Fruit fly (Drosophila melanogaster): ENCODE data around the gene Cpr100A.

Gene Cpr100A

dm6 chr3R:30859901-30860560 lies 7.3 kb upstream of the Cpr100A start (continued):
- TF ChIP-seq CG9727 (GFP tag; optimal IDR thresholded peaks at IDR 0.05) = peak; percentile 25
- TF ChIP-seq slp2 (GFP tag; optimal IDR thresholded peaks at IDR 0.05) = no peak
- TF ChIP-seq CG12155 (GFP tag; optimal IDR thresholded peaks at IDR 0.05) = no peak
- TF ChIP-seq CG16815 (GFP tag; optimal IDR thresholded peaks at IDR 0.05) = no peak
- TF ChIP-seq CG17912 (GFP tag; optimal IDR thresholded peaks at IDR 0.05) = no peak
- TF ChIP-seq MBD-R2 (GFP tag; IDR thresholded peaks at IDR 0.05) = no peak
- no peak for TF ChIP-seq Dref (GFP tag; IDR thresholded peaks at IDR 0.05)
- TF ChIP-seq CG12219 (GFP tag; optimal IDR thresholded peaks at IDR 0.05) = no peak
- TF ChIP-seq CG11723 (GFP tag; optimal IDR thresholded peaks at IDR 0.05) = no peak
- TF ChIP-seq dm (GFP tag; optimal IDR thresholded peaks at IDR 0.05) = no peak
- no peak for TF ChIP-seq CG4360 (GFP tag; IDR thresholded peaks at IDR 0.05)
- TF ChIP-seq Fer1 (GFP tag; optimal IDR thresholded peaks at IDR 0.05) = no peak
- no peak for TF ChIP-seq CG6854 (GFP tag; optimal IDR thresholded peaks at IDR 0.05)
- no peak for TF ChIP-seq zen (tag; optimal IDR thresholded peaks at IDR 0.05)
- TF ChIP-seq otp (GFP tag; IDR thresholded peaks at IDR 0.05) = no peak
- no peak for TF ChIP-seq CG11247 (GFP tag; IDR thresholded peaks at IDR 0.05)
- no peak for TF ChIP-seq CG10366 (GFP tag; IDR thresholded peaks at IDR 0.05)
- no peak for TF ChIP-seq pros (GFP tag; optimal IDR thresholded peaks at IDR 0.05)
- TF ChIP-seq CG4328 (GFP tag; optimal IDR thresholded peaks at IDR 0.05) = no peak
- no peak for TF ChIP-seq CG32772 (GFP tag; IDR thresholded peaks at IDR 0.05)
- TF ChIP-seq zfh2 (GFP tag; optimal IDR thresholded peaks at IDR 0.05) = no peak
- TF ChIP-seq B-H1 (GFP tag; IDR thresholded peaks at IDR 0.05) = no peak

- TF ChIP-seq pros (GFP tag; optimal IDR thresholded peaks at IDR 0.05) = peak; percentile 19
- peak; percentile 74 for TF ChIP-seq nerfin-1 (tag; optimal IDR thresholded peaks at IDR 0.05)
- TF ChIP-seq onecut (GFP tag; IDR thresholded peaks at IDR 0.05) = 0 out of 2 replicates have a peak, but pooled peaks have one; percentile 3
- TF ChIP-seq gcm2 (GFP tag; optimal IDR thresholded peaks at IDR 0.05) = no peak
- TF ChIP-seq dysf (GFP tag; IDR thresholded peaks at IDR 0.05) = no peak
- TF ChIP-seq Awh (GFP tag; IDR thresholded peaks at IDR 0.05) = no peak
- peak; percentile 37 for TF ChIP-seq Nf-YB (GFP tag; optimal IDR thresholded peaks at IDR 0.05)
- no peak for TF ChIP-seq ewg (GFP tag; optimal IDR thresholded peaks at IDR 0.05)
- peak; percentile 46 for TF ChIP-seq Med (GFP tag)
- 0 out of 4 replicates have a peak, but pooled peaks have one; percentile 13 for TF ChIP-seq chinmo (GFP tag; IDR thresholded peaks at IDR 0.05; ENCODE audit: partially characterized antibody)
- peak; percentile 2 for TF ChIP-seq Hey (tag; optimal IDR thresholded peaks at IDR 0.05)
- TF ChIP-seq inv (GFP tag; IDR thresholded peaks at IDR 0.05; ENCODE audit: partially characterized antibody) = no peak
- TF ChIP-seq row (GFP tag; IDR thresholded peaks at IDR 0.05) = 0 out of 3 replicates have a peak, but pooled peaks have one; percentile 18
- peak; percentile 13 for TF ChIP-seq sens (GFP tag)
- peak; percentile 29 for TF ChIP-seq oc (tag; optimal IDR thresholded peaks at IDR 0.05)
- TF ChIP-seq CG10274 (GFP tag; optimal IDR thresholded peaks at IDR 0.05) = peak; percentile 93
- no peak for TF ChIP-seq CG10654 (GFP tag; optimal IDR thresholded peaks at IDR 0.05)
Measured at dm6 chr3R:30860561-30860928, 6.8 kb upstream of the Cpr100A start.

- peak; percentile 44 for TF ChIP-seq CG15269 (tag; optimal IDR thresholded peaks at IDR 0.05)
- TF ChIP-seq CG2678 (tag; optimal IDR thresholded peaks at IDR 0.05) = peak; percentile 25
- TF ChIP-seq CG32532 (GFP tag; IDR thresholded peaks at IDR 0.05) = 0 out of 2 replicates have a peak, but pooled peaks have one; percentile 34
- TF ChIP-seq bsh (GFP tag; optimal IDR thresholded peaks at IDR 0.05) = peak in 1 of 2 experiments; percentile 6
- peak; percentile 22 for TF ChIP-seq CG2120 (GFP tag; optimal IDR thresholded peaks at IDR 0.05)
- peak; percentile 23 for TF ChIP-seq Vsx1 (GFP tag; optimal IDR thresholded peaks at IDR 0.05)
- TF ChIP-seq CG12769 (tag; optimal IDR thresholded peaks at IDR 0.05) = peak; percentile 2
- TF ChIP-seq CG14014 (GFP tag; IDR thresholded peaks at IDR 0.05) = peak; percentile 30; the same call in 1 of the 2 replicates
- TF ChIP-seq CG11085 (GFP tag; IDR thresholded peaks at IDR 0.05) = no peak
- no peak for TF ChIP-seq z (GFP tag; IDR thresholded peaks at IDR 0.05)
- TF ChIP-seq chm (GFP tag; IDR thresholded peaks at IDR 0.05) = 0 out of 2 replicates have a peak, but pooled peaks have one; percentile 33
- TF ChIP-seq Mrtf (GFP tag; IDR thresholded peaks at IDR 0.05) = 0 out of 3 replicates have a peak, but pooled peaks have one; percentile 13
- TF ChIP-seq oc (tag; optimal IDR thresholded peaks at IDR 0.05) = peak; percentile 2
Measured at dm6 chr3R:30862471-30862870, 4.8 kb upstream of the Cpr100A start.
